Worm (Caenorhabditis elegans): ENCODE data around the gene arf-5.

Gene arf-5

DNA sequence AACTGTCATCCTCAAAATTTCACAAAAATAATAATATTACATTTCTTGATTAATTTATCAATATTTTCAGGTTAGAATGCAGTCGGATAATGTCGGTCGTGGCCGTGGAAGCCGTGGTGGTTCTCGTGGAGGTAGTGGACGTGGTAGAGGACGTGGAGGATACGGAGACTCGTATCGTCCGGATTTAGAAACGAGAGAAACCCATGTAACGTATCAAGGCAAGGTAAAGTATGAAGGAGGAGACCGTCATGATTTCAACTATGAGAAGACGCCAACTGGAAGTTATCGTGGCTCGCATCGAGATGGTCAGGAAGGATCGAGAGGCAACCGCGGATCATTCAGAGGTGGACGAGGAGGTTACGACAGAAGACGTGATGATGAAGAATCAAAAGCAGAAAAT lies 24.8 kb upstream of the arf-5 start, which contains the start of gene frpr-10:
Gene frpr-10, plus strand, starts transcription at position 301 of the 400 bp plus-strand sequence.
- TF ChIP-seq unc-62 (GFP tag; optimal IDR thresholded peaks at IDR 0.05) (no peak), elt-3 (tag; optimal IDR thresholded peaks at IDR 0.05) (no peak), nhr-43 (tag; optimal IDR thresholded peaks at IDR 0.05; ENCODE audit: poor library complexity, severe bottlenecking) (no peak), elt-2 (tag; optimal IDR thresholded peaks at IDR 0.05) (no peak), nhr-23 (tag; optimal IDR thresholded peaks at IDR 0.05) (no peak), fkh-10 (GFP tag; optimal IDR thresholded peaks at IDR 0.05) (no peak), daf-12 (tag; optimal IDR thresholded peaks at IDR 0.05) (no peak), egl-5 (tag; optimal IDR thresholded peaks at IDR 0.05) (no peak), lsy-12 (tag; optimal IDR thresholded peaks at IDR 0.05) (no peak), sea-2 (GFP tag; optimal IDR thresholded peaks at IDR 0.05) (no peak), lin-39 (tag; optimal IDR thresholded peaks at IDR 0.05) (no peak), zag-1 (tag; optimal IDR thresholded peaks at IDR 0.05) (no peak), ama-1 (optimal IDR thresholded peaks at IDR 0.05) (no peak), jun-1 (tag; optimal IDR thresholded peaks at IDR 0.05) (no peak), tbx-2 (tag; optimal IDR thresholded peaks at IDR 0.05) (no peak), nhr-12 (tag; optimal IDR thresholded peaks at IDR 0.05) (no peak), nhr-11 (tag; optimal IDR thresholded peaks at IDR 0.05) (no peak), mml-1 (tag; optimal IDR thresholded peaks at IDR 0.05) (no peak)

DNA sequence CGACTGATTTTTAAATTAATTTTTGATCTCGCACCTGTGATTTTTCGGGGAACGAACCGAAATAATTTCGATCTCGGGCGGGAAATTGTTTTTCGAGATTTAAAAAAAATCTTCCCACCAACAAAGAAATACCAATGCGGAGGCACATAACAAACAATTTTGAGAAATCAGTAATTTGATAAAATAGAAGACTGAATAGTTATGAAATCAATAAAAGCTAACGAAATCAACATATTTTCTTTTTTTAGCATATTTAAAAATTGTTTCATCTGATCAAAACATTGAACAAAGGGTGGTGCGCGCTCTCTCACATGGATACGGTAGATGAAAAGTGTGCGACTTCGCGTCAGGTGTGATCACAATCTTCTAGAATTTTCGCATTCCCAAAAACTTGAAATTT lies 24.2 kb upstream of the arf-5 start:
- TF ChIP-seq mml-1 (tag; optimal IDR thresholded peaks at IDR 0.05) (no peak), aly-2 (tag; optimal IDR thresholded peaks at IDR 0.05) (no peak), ceh-82 (tag; optimal IDR thresholded peaks at IDR 0.05) (no peak), ama-1 (optimal IDR thresholded peaks at IDR 0.05) (no peak), ztf-11 (tag; optimal IDR thresholded peaks at IDR 0.05) (no peak), fkh-2 (tag; optimal IDR thresholded peaks at IDR 0.05) (no peak), nhr-28 (tag; optimal IDR thresholded peaks at IDR 0.05) (no peak), nhr-43 (tag; optimal IDR thresholded peaks at IDR 0.05; ENCODE audit: poor library complexity, severe bottlenecking) (no peak), skn-1 (tag; optimal IDR thresholded peaks at IDR 0.05) (no peak), sea-2 (GFP tag; optimal IDR thresholded peaks at IDR 0.05) (no peak), tbx-2 (tag; optimal IDR thresholded peaks at IDR 0.05) (no peak), ceh-9 (tag; optimal IDR thresholded peaks at IDR 0.05) (no peak), unc-62 (GFP tag; optimal IDR thresholded peaks at IDR 0.05) (no peak), mdl-1 (tag; optimal IDR thresholded peaks at IDR 0.05) (no peak), nhr-76 (tag; optimal IDR thresholded peaks at IDR 0.05) (no peak), zag-1 (tag; optimal IDR thresholded peaks at IDR 0.05) (no peak)

DNA sequence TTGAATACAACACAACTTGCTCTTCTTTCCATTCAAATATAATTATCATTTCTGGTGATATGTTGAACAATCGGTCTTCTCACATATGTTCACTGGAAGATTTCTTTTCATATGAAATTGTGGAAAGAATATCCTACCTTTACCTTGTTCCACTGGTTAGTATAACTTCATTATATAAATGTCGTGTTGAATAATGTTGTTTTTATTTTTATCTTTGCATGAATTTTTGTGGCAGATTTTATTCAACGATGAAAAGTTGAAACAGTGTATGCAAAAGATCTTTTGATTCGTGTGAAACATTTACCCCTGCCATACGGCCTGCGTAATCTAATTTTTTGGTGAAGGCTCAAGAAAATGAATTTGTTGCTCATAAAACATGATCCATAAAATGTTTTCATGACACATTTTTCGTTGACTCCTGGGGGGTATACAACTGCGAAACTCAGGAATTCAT lies 20.4 kb upstream of the arf-5 start:
- TF ChIP-seq lsy-12 (tag; optimal IDR thresholded peaks at IDR 0.05) = no peak
- no peak for TF ChIP-seq ceh-82 (tag; optimal IDR thresholded peaks at IDR 0.05)
- TF ChIP-seq nhr-43 (tag; optimal IDR thresholded peaks at IDR 0.05; ENCODE audit: poor library complexity, severe bottlenecking) = no peak
- TF ChIP-seq tbx-2 (tag; optimal IDR thresholded peaks at IDR 0.05) = no peak
- no peak for TF ChIP-seq hmg-11 (tag; optimal IDR thresholded peaks at IDR 0.05)
- TF ChIP-seq lin-39 (tag; optimal IDR thresholded peaks at IDR 0.05) = no peak
- no peak for TF ChIP-seq aly-2 (tag; optimal IDR thresholded peaks at IDR 0.05)
- no peak for TF ChIP-seq nhr-237 (tag; optimal IDR thresholded peaks at IDR 0.05)
- TF ChIP-seq egl-5 (tag; optimal IDR thresholded peaks at IDR 0.05) = no peak
- no peak for TF ChIP-seq ztf-4 (tag; optimal IDR thresholded peaks at IDR 0.05)
- TF ChIP-seq nhr-25 (tag; optimal IDR thresholded peaks at IDR 0.05) = no peak
- TF ChIP-seq eor-1 (tag; optimal IDR thresholded peaks at IDR 0.05) = no peak
- TF ChIP-seq nhr-12 (tag; optimal IDR thresholded peaks at IDR 0.05) = no peak
- TF ChIP-seq skn-1 (tag; optimal IDR thresholded peaks at IDR 0.05) = no peak
- TF ChIP-seq egl-27 (tag; optimal IDR thresholded peaks at IDR 0.05) = no peak

DNA sequence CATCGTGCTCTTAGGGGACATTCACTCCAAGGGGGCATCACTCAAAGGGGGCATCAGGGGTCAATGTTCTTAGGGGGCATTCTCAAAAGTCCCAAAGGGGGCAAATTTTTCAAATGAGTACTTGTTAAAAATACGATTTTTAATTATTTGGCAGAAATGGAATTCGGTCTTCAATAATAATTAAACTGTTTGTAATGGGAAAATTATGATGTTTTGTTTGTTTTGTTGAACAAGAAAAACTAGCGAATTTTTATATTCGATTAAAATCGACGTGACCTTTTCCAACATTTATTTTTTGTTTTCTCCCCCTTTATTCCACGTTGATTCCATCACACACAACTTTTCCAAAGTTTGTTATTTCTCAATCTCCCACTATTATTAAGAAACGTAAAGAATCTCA lies 15.3 kb upstream of the arf-5 start, which contains the start of gene F57H12.5:
Gene F57H12.5, plus strand, starts transcription at position 301 of the 400 bp plus-strand sequence.
- TF ChIP-seq aly-2 (tag; optimal IDR thresholded peaks at IDR 0.05) (no peak), fkh-2 (tag; optimal IDR thresholded peaks at IDR 0.05) (no peak), eor-1 (tag; optimal IDR thresholded peaks at IDR 0.05) (no peak), nhr-28 (tag; optimal IDR thresholded peaks at IDR 0.05) (no peak), fos-1 (tag; optimal IDR thresholded peaks at IDR 0.05) (no peak), pha-4 (tag; optimal IDR thresholded peaks at IDR 0.05) (no peak), fkh-10 (GFP tag; optimal IDR thresholded peaks at IDR 0.05) (no peak), ceh-9 (tag; optimal IDR thresholded peaks at IDR 0.05) (no peak), mdl-1 (tag; optimal IDR thresholded peaks at IDR 0.05) (no peak), nhr-23 (tag; optimal IDR thresholded peaks at IDR 0.05) (no peak), ztf-4 (tag; optimal IDR thresholded peaks at IDR 0.05) (no peak), nhr-11 (tag; optimal IDR thresholded peaks at IDR 0.05) (no peak), unc-39 (tag; optimal IDR thresholded peaks at IDR 0.05) (no peak), lin-39 (tag; optimal IDR thresholded peaks at IDR 0.05) (no peak), nhr-12 (tag; optimal IDR thresholded peaks at IDR 0.05) (no peak), snpc-4 (tag; optimal IDR thresholded peaks at IDR 0.05) (no peak), ama-1 (optimal IDR thresholded peaks at IDR 0.05) (no peak), jun-1 (tag; optimal IDR thresholded peaks at IDR 0.05) (no peak)
